Fruit fly (Drosophila melanogaster) whole organism, embryonic: ENCODE data around the gene CG16753.
A peak's percentile ranks its signal among the peaks of the same experiment; 100 is the strongest.

Source experiments
- Awh ChIP-seq: fragments of 200-800 bp; sonication (Bioruptor generic); IDR thresholded peaks from 2 replicates; pipeline ENCODE4, ENCODE4 v1.3.6; 2022; ENCODE audit warnings: missing biosample characterization, missing genetic modification characterization
- Bgb ChIP-seq: fragments of 200-800 bp; sonication (Bioruptor generic); IDR thresholded peaks from 2 replicates; pipeline ENCODE4 v1.3.6; 2022; ENCODE audit warnings: missing biosample characterization, missing genetic modification characterization; ENCODE audit not compliant: partially characterized antibody
- CG10543 ChIP-seq: fragments of 200-800 bp; sonication (Bioruptor generic); optimal IDR thresholded peaks from 3 replicates; lab custom pipeline; 2017; ENCODE audit warnings: missing biosample characterization, mild to moderate bottlenecking, missing genetic modification characterization, moderate library complexity
- CG10565 ChIP-seq: fragments of 200-800 bp; sonication (Bioruptor generic); optimal IDR thresholded peaks from 3 replicates; lab custom pipeline; 2016; ENCODE audit warnings: missing biosample characterization, mild to moderate bottlenecking, missing genetic modification characterization
- CG11085 ChIP-seq: fragments of 200-800 bp; sonication (Bioruptor generic); IDR thresholded peaks from 2 replicates; pipeline ENCODE4 v1.3.6; 2022; ENCODE audit warnings: missing biosample characterization, missing genetic modification characterization
- CG12071 ChIP-seq: fragments of 200-800 bp; sonication (Bioruptor generic); optimal IDR thresholded peaks from 3 replicates; lab custom pipeline; 2018; ENCODE audit warnings: missing biosample characterization, mild to moderate bottlenecking, missing genetic modification characterization
- CG12659 ChIP-seq: fragments of 200-800 bp; sonication (Bioruptor generic); optimal IDR thresholded peaks from 3 replicates; lab custom pipeline; 2017; ENCODE audit warnings: mild to moderate bottlenecking, missing biosample characterization, missing genetic modification reagents, missing genetic modification characterization
- CG13123 ChIP-seq: fragments of 200-800 bp; sonication (Bioruptor generic); optimal IDR thresholded peaks from 2 replicates; lab custom pipeline; 2016; ENCODE audit warnings: missing biosample characterization, missing genetic modification characterization
- CG14965 ChIP-seq: fragments of 200-800 bp; sonication (Bioruptor generic); optimal IDR thresholded peaks from 2 replicates; lab custom pipeline; 2016; ENCODE audit warnings: missing biosample characterization, missing genetic modification characterization, borderline replicate concordance
- CG15269 ChIP-seq: fragments of 200-800 bp; sonication (Bioruptor generic); optimal IDR thresholded peaks from 2 replicates; lab custom pipeline; 2018; ENCODE audit warnings: missing biosample characterization, mild to moderate bottlenecking, missing genetic modification characterization, moderate library complexity
- CG16779 ChIP-seq: fragments of 200-800 bp; sonication (Bioruptor generic); IDR thresholded peaks from 2 replicates; pipeline ENCODE4 v1.3.6; 2022; ENCODE audit warnings: missing biosample characterization, missing genetic modification characterization
- CG18262 ChIP-seq: fragments of 200-800 bp; optimal IDR thresholded peaks from 3 replicates; lab custom pipeline; 2019; ENCODE audit warnings: missing biosample characterization, mild to moderate bottlenecking, missing genetic modification characterization, moderate library complexity
- CG1832 ChIP-seq: fragments of 200-800 bp; sonication (Bioruptor generic); optimal IDR thresholded peaks from 2 replicates; lab custom pipeline; 2017; ENCODE audit warnings: missing biosample characterization, mild to moderate bottlenecking, missing genetic modification characterization, inconsistent platforms
- CG18619 ChIP-seq: fragments of 200-800 bp; sonication (Bioruptor generic); optimal IDR thresholded peaks from 3 replicates; lab custom pipeline; 2017; ENCODE audit warnings: missing biosample characterization, mild to moderate bottlenecking, missing genetic modification characterization
- CG2120 ChIP-seq: fragments of 200-800 bp; sonication (Bioruptor generic); optimal IDR thresholded peaks from 3 replicates; lab custom pipeline; 2016; ENCODE audit warnings: missing biosample characterization, missing genetic modification characterization
- CG2678 ChIP-seq: fragments of 200-800 bp; sonication (Bioruptor generic); optimal IDR thresholded peaks from 3 replicates; lab custom pipeline; 2019; ENCODE audit warnings: missing biosample characterization, mild to moderate bottlenecking, missing genetic modification characterization, moderate library complexity
- CHES-1-like ChIP-seq: fragments of 200-800 bp; sonication (Bioruptor generic); optimal IDR thresholded peaks from 2 replicates; lab custom pipeline; 2016; ENCODE audit warnings: missing biosample characterization, missing genetic modification characterization
- D ChIP-seq, 2 experiments: fragments of 200-800 bp in 1 of 2; fragments of >200 bp in 1 of 2; sonication (Bioruptor generic) in 1 of 2; optimal IDR thresholded peaks; 2 replicates in 1 of 2; 3 replicates in 1 of 2; lab custom pipeline; 2017; ENCODE audit warnings: mild to moderate bottlenecking in 1 of 2, missing biosample characterization in 1 of 2, missing genetic modification characterization in 1 of 2, missing genetic modification reagents in 1 of 2
- Fer2 ChIP-seq: fragments of 200-800 bp; sonication (Bioruptor generic); optimal IDR thresholded peaks from 2 replicates; lab custom pipeline; 2018; ENCODE audit warnings: missing biosample characterization, mild to moderate bottlenecking, missing genetic modification characterization, moderate library complexity
- Fer3 ChIP-seq: fragments of 200-800 bp; sonication (Bioruptor generic); optimal IDR thresholded peaks from 2 replicates; lab custom pipeline; 2018; ENCODE audit warnings: missing biosample characterization, mild to moderate bottlenecking, missing genetic modification characterization, moderate library complexity
- GATAe ChIP-seq: fragments of 200-800 bp; sonication (Bioruptor generic); conservative IDR thresholded peaks from 2 replicates; pipeline ENCODE4 v1.3.6; 2022; ENCODE audit warnings: missing biosample characterization, missing genetic modification characterization
- HHEX ChIP-seq: fragments of 200-800 bp; sonication (Bioruptor generic); optimal IDR thresholded peaks from 3 replicates; lab custom pipeline; 2017; ENCODE audit warnings: missing biosample characterization, mild to moderate bottlenecking, missing genetic modification characterization, missing genetic modification reagents
- Hmr ChIP-seq: fragments of 200-800 bp; sonication (Bioruptor generic); optimal IDR thresholded peaks from 3 replicates; lab custom pipeline; 2017; ENCODE audit warnings: mild to moderate bottlenecking, missing biosample characterization, missing genetic modification reagents, missing genetic modification characterization
- Hr39 ChIP-seq: fragments of >200 bp; optimal IDR thresholded peaks from 2 replicates; lab custom pipeline; 2017
- MESR4 ChIP-seq: fragments of 200-800 bp; sonication (Bioruptor generic); optimal IDR thresholded peaks from 2 replicates; lab custom pipeline; 2018; ENCODE audit warnings: missing biosample characterization, mild to moderate bottlenecking, missing genetic modification characterization, moderate library complexity
- Myb ChIP-seq: fragments of 200-800 bp; sonication (Bioruptor generic); optimal IDR thresholded peaks from 2 replicates; lab custom pipeline; 2016; ENCODE audit warnings: missing biosample characterization, missing genetic modification characterization
- Nf-YA ChIP-seq: fragments of 200-800 bp; sonication (Bioruptor generic); IDR thresholded peaks from 2 replicates; pipeline ENCODE4 v1.3.6; 2022; ENCODE audit warnings: missing biosample characterization, missing genetic modification characterization
- Poxn ChIP-seq: fragments of 200-800 bp; sonication (Bioruptor generic); IDR thresholded peaks from 2 replicates; pipeline ENCODE4 v1.3.6; 2022; ENCODE audit warnings: missing biosample characterization, missing genetic modification characterization
- Ptx1 ChIP-seq: fragments of 200-800 bp; sonication (Bioruptor generic); IDR thresholded peaks from 2 replicates; pipeline ENCODE4 v1.3.6; 2022; ENCODE audit warnings: missing biosample characterization, missing genetic modification characterization
- btn ChIP-seq: fragments of 200-800 bp; sonication (Bioruptor generic); optimal IDR thresholded peaks from 2 replicates; lab custom pipeline; 2016; ENCODE audit warnings: missing biosample characterization, missing genetic modification characterization
- chn ChIP-seq: fragments of 200-800 bp; sonication (Bioruptor generic); optimal IDR thresholded peaks from 2 replicates; lab custom pipeline; 2016; ENCODE audit warnings: missing biosample characterization, missing genetic modification characterization
- croc ChIP-seq: fragments of 200-800 bp; sonication (Bioruptor generic); conservative IDR thresholded peaks from 3 replicates; pipeline ENCODE4 v1.3.6; 2022; ENCODE audit warnings: missing biosample characterization, missing genetic modification characterization
- crol ChIP-seq: fragments of 200-800 bp; sonication (Bioruptor generic); IDR thresholded peaks from 2 replicates; pipeline ENCODE4 v1.3.6; 2022; ENCODE audit warnings: missing biosample characterization, missing genetic modification characterization
- cwo ChIP-seq: fragments of 200-800 bp; sonication (Bioruptor generic); optimal IDR thresholded peaks from 3 replicates; lab custom pipeline; 2017; ENCODE audit warnings: missing biosample characterization, missing genetic modification characterization, mild to moderate bottlenecking, moderate library complexity, missing genetic modification reagents
- emc ChIP-seq: fragments of 200-800 bp; sonication (Bioruptor generic); optimal IDR thresholded peaks from 2 replicates; lab custom pipeline; 2016; ENCODE audit warnings: missing biosample characterization, missing genetic modification characterization
- grn ChIP-seq: fragments of 200-800 bp; sonication (Bioruptor generic); optimal IDR thresholded peaks from 3 replicates; lab custom pipeline; 2017; ENCODE audit warnings: missing biosample characterization, missing genetic modification characterization
- hb ChIP-seq: fragments of 200-800 bp; sonication (Bioruptor generic); IDR thresholded peaks from 3 replicates; pipeline ENCODE4 v1.3.6; 2022; ENCODE audit warnings: missing biosample characterization, missing genetic modification characterization; ENCODE audit not compliant: partially characterized antibody
- klu ChIP-seq: fragments of 200-800 bp; sonication (Bioruptor generic); IDR thresholded peaks from 2 replicates; pipeline ENCODE4 v1.3.6; 2022; ENCODE audit warnings: missing biosample characterization, missing genetic modification characterization
- lab ChIP-seq: fragments of 200-800 bp; sonication (Bioruptor generic); optimal IDR thresholded peaks from 3 replicates; lab custom pipeline; 2017; ENCODE audit warnings: missing biosample characterization, missing genetic modification characterization, mild to moderate bottlenecking, moderate library complexity, missing genetic modification reagents
- lov ChIP-seq, 2 experiments: fragments of 200-800 bp in 1 of 2; fragments of >200 bp in 1 of 2; sonication (Bioruptor generic) in 1 of 2; IDR thresholded peaks in 1 of 2; optimal IDR thresholded peaks in 1 of 2; 2 replicates in 1 of 2; 3 replicates in 1 of 2; pipeline versions ENCODE4 v1.3.6 to Lab custom; 2017 to 2022; ENCODE audit warnings: missing biosample characterization in 1 of 2, missing genetic modification characterization in 1 of 2
- mirr ChIP-seq: fragments of 200-800 bp; sonication (Bioruptor generic); optimal IDR thresholded peaks from 3 replicates; lab custom pipeline; 2018; ENCODE audit warnings: missing biosample characterization, mild to moderate bottlenecking, missing genetic modification characterization
- mld ChIP-seq: fragments of 200-800 bp; sonication (Bioruptor generic); IDR thresholded peaks from 3 replicates; pipeline ENCODE4 v1.3.6; 2022; ENCODE audit warnings: missing biosample characterization, missing genetic modification characterization; ENCODE audit not compliant: partially characterized antibody
- pan ChIP-seq, 4 experiments: fragments of >200 bp in 3 of 4; fragments of 200-800 bp in 1 of 4; sonication (Bioruptor generic) in 1 of 4; optimal IDR thresholded peaks in 3 of 4; IDR thresholded peaks in 1 of 4; 2 replicates each; pipeline versions ENCODE4 v1.3.6 to Lab custom; 2017 to 2022; ENCODE audit warnings: missing biosample characterization in 2 of 4, missing genetic modification characterization in 2 of 4, mixed read lengths in 1 of 4
- ro ChIP-seq: fragments of 200-800 bp; sonication (Bioruptor generic); IDR thresholded peaks from 2 replicates; pipeline ENCODE4 v1.3.6; 2022; ENCODE audit warnings: missing biosample characterization, missing genetic modification characterization
- shn ChIP-seq: fragments of 200-800 bp; sonication (Bioruptor generic); optimal IDR thresholded peaks from 3 replicates; lab custom pipeline; 2016; ENCODE audit warnings: missing biosample characterization, missing genetic modification characterization
- sima ChIP-seq: fragments of 200-800 bp; sonication (Bioruptor generic); optimal IDR thresholded peaks from 2 replicates; lab custom pipeline; 2016; ENCODE audit warnings: missing biosample characterization, missing genetic modification characterization
- sqz ChIP-seq: fragments of 200-800 bp; sonication (Bioruptor generic); optimal IDR thresholded peaks from 3 replicates; lab custom pipeline; 2018; ENCODE audit warnings: missing biosample characterization, mild to moderate bottlenecking, missing genetic modification characterization
- usp ChIP-seq: fragments of >200 bp; optimal IDR thresholded peaks from 2 replicates; lab custom pipeline; 2017; ENCODE audit warnings: missing biosample characterization, missing genetic modification characterization

The CG16753 gene

dm6 chr3L:3096073-3096725 is 41.3 kb downstream of the CG16753 start (continued):
- peak; percentile 83 for TF ChIP-seq Bgb (GFP tag; lab: Robert Waterston, UW)
- TF ChIP-seq CHES-1-like (GFP tag; lab: Kevin White, UChicago), result no peak
- TF ChIP-seq CG15269 (tag; lab: Kevin White, UChicago), result peak; percentile 29
- TF ChIP-seq sima (GFP tag; lab: Kevin White, UChicago), result no peak
- 0 out of 2 replicates have a peak, but pooled peaks have one; percentile 27 for TF ChIP-seq Awh (GFP tag; lab: Robert Waterston, UW)
- TF ChIP-seq klu (GFP tag; lab: Robert Waterston, UW), result no peak
- no peak for TF ChIP-seq CG18619 (GFP tag; lab: Kevin White, UChicago)
- TF ChIP-seq CG11085 (GFP tag; lab: Robert Waterston, UW), result no peak
- no peak for TF ChIP-seq emc (GFP tag; lab: Kevin White, UChicago)
- TF ChIP-seq CG12659 (GFP tag; lab: Kevin White, UChicago), result peak; percentile 17
- no peak for TF ChIP-seq croc (GFP tag; lab: Robert Waterston, UW)
- peak; percentile 53 for TF ChIP-seq CG2678 (tag; lab: Kevin White, UChicago)
- TF ChIP-seq grn, result no peak
- no peak for TF ChIP-seq CG13123 (GFP tag; lab: Kevin White, UChicago)
- TF ChIP-seq CG18262 (tag; lab: Kevin White, UChicago), result peak; percentile 38
- TF ChIP-seq ro (GFP tag; lab: Robert Waterston, UW), result no peak
- TF ChIP-seq sqz (GFP tag; lab: Kevin White, UChicago), result no peak
- peak; percentile 87 for TF ChIP-seq hb
- TF ChIP-seq Fer3 (tag; lab: Kevin White, UChicago), result peak; percentile 41
- TF ChIP-seq CG14965 (GFP tag; lab: Kevin White, UChicago), result no peak
- TF ChIP-seq CG10543, result no peak
- TF ChIP-seq shn (GFP tag; lab: Kevin White, UChicago), result no peak
- TF ChIP-seq GATAe (GFP tag; lab: Robert Waterston, UW), result no peak
- peak; percentile 34 for TF ChIP-seq Fer2 (tag; lab: Kevin White, UChicago)
- TF ChIP-seq CG12071 (GFP tag; lab: Kevin White, UChicago), result no peak
- peak; percentile 53 for TF ChIP-seq CG2120 (GFP tag; lab: Kevin White, UChicago)
- TF ChIP-seq lov (optimal IDR thresholded peaks at IDR 0.05; lab: Kevin White, UChicago), result no peak
- TF ChIP-seq lov (GFP tag; IDR thresholded peaks at IDR 0.05; lab: Robert Waterston, UW), result no peak
- no peak for TF ChIP-seq CG10565 (GFP tag; lab: Kevin White, UChicago)
- no peak for TF ChIP-seq CG1832 (GFP tag; lab: Kevin White, UChicago)
- no peak for TF ChIP-seq CG16779 (GFP tag; lab: Robert Waterston, UW)
- TF ChIP-seq Ptx1, result 0 out of 2 replicates have a peak, but pooled peaks have one; percentile 17
- no peak for TF ChIP-seq pan (optimal IDR thresholded peaks at IDR 0.05; lab: Kevin White, UChicago)
- TF ChIP-seq pan (GFP tag; optimal IDR thresholded peaks at IDR 0.05 in 1 of 2, IDR thresholded peaks at IDR 0.05 in 1 of 2), result no peak
- no peak for TF ChIP-seq usp (GFP tag; lab: Kevin White, UChicago)
- no peak for TF ChIP-seq Nf-YA (GFP tag; lab: Robert Waterston, UW)
- no peak for TF ChIP-seq Hmr (GFP tag; lab: Kevin White, UChicago)
- peak; percentile 19 for TF ChIP-seq HHEX (GFP tag; lab: Kevin White, UChicago)
- no peak for TF ChIP-seq chn (GFP tag; lab: Kevin White, UChicago)
- no peak for TF ChIP-seq D (optimal IDR thresholded peaks at IDR 0.05; lab: Kevin White, UChicago)
- TF ChIP-seq D (GFP tag; optimal IDR thresholded peaks at IDR 0.05; lab: Kevin White, UChicago), result no peak
- peak; percentile 43 for TF ChIP-seq cwo
- TF ChIP-seq MESR4 (GFP tag; lab: Kevin White, UChicago), result no peak
- TF ChIP-seq lab (GFP tag; lab: Kevin White, UChicago), result peak; percentile 60
- no peak for TF ChIP-seq btn
- TF ChIP-seq Poxn (GFP tag; lab: Robert Waterston, UW), result no peak
- no peak for TF ChIP-seq Hr39 (lab: Kevin White, UChicago)
- no peak for TF ChIP-seq Myb (GFP tag; lab: Kevin White, UChicago)
- peak; percentile 95 for TF ChIP-seq mld (GFP tag; lab: Robert Waterston, UW)
- TF ChIP-seq mirr, result no peak
- TF ChIP-seq crol (GFP tag; lab: Robert Waterston, UW), result no peak
